Fruit fly (Drosophila melanogaster): ENCODE results near the gene Spn28F.

Spn28F gene

DNA sequence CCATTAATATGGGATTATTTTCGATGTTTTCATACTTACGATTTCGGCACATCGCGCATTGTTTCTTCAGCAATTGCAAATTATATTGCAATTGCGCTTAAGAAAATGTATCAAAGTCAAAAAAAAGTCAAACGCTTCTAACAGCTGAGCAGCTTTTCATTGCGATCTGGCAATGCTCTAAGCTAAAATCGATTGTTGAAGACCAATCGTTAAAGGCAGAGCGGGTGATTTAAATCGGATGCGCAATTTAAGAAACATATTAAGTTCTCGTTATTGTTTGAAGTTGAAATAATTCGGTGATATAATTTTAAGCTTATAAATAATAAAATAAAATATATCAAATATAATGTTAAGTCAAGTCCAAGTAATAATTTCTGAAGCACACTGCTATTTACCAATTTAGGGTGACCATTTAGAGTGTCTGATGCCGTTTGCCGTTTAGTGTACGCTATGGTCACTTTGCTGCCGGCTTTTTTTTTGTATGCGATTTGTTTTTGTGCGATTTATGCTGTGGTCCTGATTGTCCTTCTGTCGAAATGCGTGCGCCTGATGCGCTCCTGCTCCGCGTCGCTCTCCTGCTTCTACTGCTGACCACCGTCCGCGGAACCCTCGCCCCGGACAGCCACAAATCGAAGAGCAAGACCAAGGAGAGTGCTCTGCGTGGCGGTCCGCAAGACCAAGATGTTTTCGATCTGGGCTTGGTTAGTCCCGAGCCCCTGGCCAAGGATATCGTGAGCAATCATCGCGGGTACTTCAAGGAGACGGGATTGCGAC lies 44.7 kb downstream of the Spn28F start, which contains the start of the genes CG8475 and CG8460 (continued):
- no peak for TF ChIP-seq sisA (GFP tag; IDR thresholded peaks at IDR 0.05)
- TF ChIP-seq gce (GFP tag; IDR thresholded peaks at IDR 0.05) = no peak
- no peak for TF ChIP-seq CG8765 (GFP tag; IDR thresholded peaks at IDR 0.05)
- TF ChIP-seq Scr (GFP tag; IDR thresholded peaks at IDR 0.05; ENCODE audit: partially characterized antibody) = peak; percentile 41
- no peak for TF ChIP-seq cato (GFP tag; optimal IDR thresholded peaks at IDR 0.05; ENCODE audit: borderline replicate concordance)
- no peak for TF ChIP-seq CG18262 (tag; optimal IDR thresholded peaks at IDR 0.05)
- no peak for TF ChIP-seq CHES-1-like (GFP tag; optimal IDR thresholded peaks at IDR 0.05)
- TF ChIP-seq CG9876 (GFP tag; optimal IDR thresholded peaks at IDR 0.05) = no peak
- TF ChIP-seq Taf1 (GFP tag; IDR thresholded peaks at IDR 0.05) = no peak
- TF ChIP-seq Dfd (GFP tag; optimal IDR thresholded peaks at IDR 0.05) = no peak
- no peak for TF ChIP-seq Lhr (GFP tag; optimal IDR thresholded peaks at IDR 0.05)
- TF ChIP-seq her (GFP tag; optimal IDR thresholded peaks at IDR 0.05) = no peak
- no peak for TF ChIP-seq repo (GFP tag; optimal IDR thresholded peaks at IDR 0.05)
- TF ChIP-seq al (GFP tag; IDR thresholded peaks at IDR 0.05) = no peak
- TF ChIP-seq ERR (GFP tag; optimal IDR thresholded peaks at IDR 0.05) = peak; percentile 83
- no peak for TF ChIP-seq ro (GFP tag; IDR thresholded peaks at IDR 0.05)
- peak; percentile 70 for TF ChIP-seq Med (GFP tag)
- TF ChIP-seq bsh (GFP tag; optimal IDR thresholded peaks at IDR 0.05) = no peak
- no peak for TF ChIP-seq stc (GFP tag; IDR thresholded peaks at IDR 0.05)
- TF ChIP-seq Ssrp (tag; optimal IDR thresholded peaks at IDR 0.05) = no peak
- no peak for TF ChIP-seq ems (GFP tag; optimal IDR thresholded peaks at IDR 0.05)
- TF ChIP-seq dm (GFP tag; optimal IDR thresholded peaks at IDR 0.05) = no peak
- TF ChIP-seq CG6854 (GFP tag; optimal IDR thresholded peaks at IDR 0.05) = no peak
- TF ChIP-seq da (GFP tag; optimal IDR thresholded peaks at IDR 0.05) = no peak
- no peak for TF ChIP-seq CG1647 (GFP tag; optimal IDR thresholded peaks at IDR 0.05)
- no peak for TF ChIP-seq sima (GFP tag; optimal IDR thresholded peaks at IDR 0.05)
- TF ChIP-seq CG34422 (GFP tag; IDR thresholded peaks at IDR 0.05) = peak; percentile 78; the same call in 1 of the 3 replicates
- TF ChIP-seq CG6689 (GFP tag; IDR thresholded peaks at IDR 0.05) = no peak
- no peak for TF ChIP-seq Myb (GFP tag; optimal IDR thresholded peaks at IDR 0.05)
- no peak for TF ChIP-seq HLHmδ (GFP tag; optimal IDR thresholded peaks at IDR 0.05)

DNA sequence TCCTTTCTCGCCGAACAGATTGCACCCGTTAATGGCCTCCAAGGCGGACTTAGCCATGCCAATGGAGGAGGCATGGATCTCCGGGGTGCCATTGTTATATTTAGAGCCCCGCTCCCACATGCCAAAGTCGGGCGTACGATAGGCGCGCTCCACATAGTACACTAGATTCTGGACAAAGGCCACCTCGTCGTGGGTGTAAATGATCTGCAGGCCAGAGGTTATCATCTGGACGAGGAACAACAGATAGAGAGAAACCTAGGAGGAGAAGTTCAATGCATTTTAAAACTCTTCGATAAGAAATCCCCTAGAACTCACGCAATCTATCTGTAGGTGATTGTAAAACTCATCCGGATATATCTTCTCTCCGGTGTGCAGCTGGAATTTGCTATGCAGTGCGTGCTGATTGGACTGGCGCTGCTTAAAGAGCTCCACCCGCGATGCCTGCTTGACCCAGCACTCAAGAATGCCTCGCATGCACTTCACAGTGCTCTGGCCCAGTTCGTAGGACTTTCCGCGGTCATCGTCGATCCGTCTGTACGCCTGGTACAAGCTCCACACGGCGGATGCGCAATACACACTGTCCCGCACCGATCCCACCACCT lies 45.8 kb downstream of the Spn28F start:
- 0 out of 3 replicates have a peak, but pooled peaks have one; percentile 35 for TF ChIP-seq CG14860 (GFP tag; IDR thresholded peaks at IDR 0.05; ENCODE audit: partially characterized antibody)
- TF ChIP-seq CG10431 (GFP tag; optimal IDR thresholded peaks at IDR 0.05) = no peak
- TF ChIP-seq CG17802 (tag; optimal IDR thresholded peaks at IDR 0.05) = no peak
- TF ChIP-seq CG1529 (GFP tag; optimal IDR thresholded peaks at IDR 0.05) = no peak
- peak; percentile 31; the same call in 1 of the 3 replicates for TF ChIP-seq ken (GFP tag; IDR thresholded peaks at IDR 0.05)

DNA sequence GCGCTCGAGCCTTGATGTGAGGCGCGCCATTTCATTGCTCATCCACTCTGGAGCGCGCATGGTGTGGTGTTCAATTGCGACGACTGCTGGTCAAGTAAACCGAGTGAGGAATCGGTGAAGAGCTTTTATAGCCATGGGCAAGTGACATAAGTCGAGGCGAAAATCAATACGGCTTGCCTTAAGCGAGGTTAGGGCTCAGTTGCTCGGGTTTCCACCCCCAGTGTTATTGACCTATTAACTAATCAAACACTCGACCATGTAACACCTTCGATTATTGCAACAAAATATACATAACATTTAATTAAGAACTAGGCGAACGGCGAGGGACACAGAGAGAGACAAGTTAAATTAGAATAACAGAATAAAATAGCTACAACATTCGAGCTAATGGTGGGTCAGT lies 50.9 kb downstream of the Spn28F start, which contains the start of gene CG34134:
TSS of gene CG34134 (minus strand) at position 101 of the 400 bp plus-strand sequence.
- no peak for TF ChIP-seq Poxn (GFP tag; IDR thresholded peaks at IDR 0.05)
- no peak for TF ChIP-seq otp (GFP tag; IDR thresholded peaks at IDR 0.05)
- TF ChIP-seq Hand (GFP tag; optimal IDR thresholded peaks at IDR 0.05) = no peak
- TF ChIP-seq CG18764 (GFP tag; optimal IDR thresholded peaks at IDR 0.05) = no peak
- no peak for TF ChIP-seq CG15601 (tag; optimal IDR thresholded peaks at IDR 0.05)
- TF ChIP-seq cwo (GFP tag; optimal IDR thresholded peaks at IDR 0.05) = no peak
- no peak for TF ChIP-seq CG10431 (GFP tag; optimal IDR thresholded peaks at IDR 0.05)
- TF ChIP-seq sim (GFP tag; IDR thresholded peaks at IDR 0.05) = no peak
- TF ChIP-seq Vsx1 (GFP tag; optimal IDR thresholded peaks at IDR 0.05) = no peak
- no peak for TF ChIP-seq CG1792 (GFP tag; optimal IDR thresholded peaks at IDR 0.05)
- TF ChIP-seq pnt (GFP tag; optimal IDR thresholded peaks at IDR 0.05) = no peak
- no peak for TF ChIP-seq Gug (GFP tag; IDR thresholded peaks at IDR 0.05)
- TF ChIP-seq nmo (GFP tag; optimal IDR thresholded peaks at IDR 0.05) = no peak
